Worm (Caenorhabditis elegans) whole organism, mixed stage, embryonic: Measurements from ENCODE around the gene mboa-4.

ENCODE experiments used
- sptf-1 ChIP-seq: sonication (generic microtip); optimal IDR thresholded peaks from 2 replicates; lab custom pipeline; 2017; ENCODE audit warnings: mild to moderate bottlenecking, missing genetic modification characterization, moderate library complexity, missing compliant biosample characterization
- tbx-8 ChIP-seq: fragments of 200-800 bp; sonication (Bioruptor generic); optimal IDR thresholded peaks from 2 replicates; lab custom pipeline; 2018; ENCODE audit warnings: mild to moderate bottlenecking, missing genetic modification characterization, moderate library complexity, missing compliant biosample characterization

DNA sequence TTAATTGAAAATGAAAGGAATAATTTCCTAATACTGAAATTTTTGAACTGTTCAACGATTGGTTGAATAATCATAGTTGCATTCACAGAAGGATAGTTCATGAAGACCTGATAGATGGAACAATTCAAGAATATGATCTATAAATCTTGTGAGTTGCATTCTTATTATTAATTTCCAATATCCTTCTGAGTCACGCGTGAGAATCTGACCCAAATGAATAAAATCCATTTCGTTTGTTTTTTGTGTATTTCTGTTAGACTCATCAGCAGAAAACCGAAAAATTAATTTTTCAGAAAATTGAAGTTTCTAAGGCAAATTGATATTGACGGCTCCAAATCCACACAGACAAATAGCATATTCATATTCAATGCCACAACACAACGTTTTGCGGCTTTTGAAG, 29.6 kb upstream of the mboa-4 start, which contains the start of gene fbxb-79:
- TF ChIP-seq sptf-1 (tag; lab: Kevin White, UChicago) (no peak), tbx-8 (GFP tag; lab: Kevin White, UChicago) (no peak)
